Worm (Caenorhabditis elegans) whole organism, L2 larva: Measurements from ENCODE around the gene srv-11.

Source experiments
- sma-9 ChIP-seq, 2 experiments: fragments of 150-350 bp in 1 of 2; sonication (generic microtip) in 1 of 2; optimal IDR thresholded peaks; 2 replicates each; lab custom pipeline; 2014 to 2016; ENCODE audit warnings: missing genetic modification characterization in 2 of 2, mild to moderate bottlenecking in 1 of 2, missing biosample characterization in 1 of 2, missing compliant biosample characterization in 1 of 2, missing genetic modification reagents in 1 of 2, moderate library complexity in 1 of 2
- zag-1 ChIP-seq: fragments of 150-350 bp; optimal IDR thresholded peaks from 2 replicates; lab custom pipeline; 2014; ENCODE audit warnings: missing biosample characterization, missing genetic modification characterization

DNA sequence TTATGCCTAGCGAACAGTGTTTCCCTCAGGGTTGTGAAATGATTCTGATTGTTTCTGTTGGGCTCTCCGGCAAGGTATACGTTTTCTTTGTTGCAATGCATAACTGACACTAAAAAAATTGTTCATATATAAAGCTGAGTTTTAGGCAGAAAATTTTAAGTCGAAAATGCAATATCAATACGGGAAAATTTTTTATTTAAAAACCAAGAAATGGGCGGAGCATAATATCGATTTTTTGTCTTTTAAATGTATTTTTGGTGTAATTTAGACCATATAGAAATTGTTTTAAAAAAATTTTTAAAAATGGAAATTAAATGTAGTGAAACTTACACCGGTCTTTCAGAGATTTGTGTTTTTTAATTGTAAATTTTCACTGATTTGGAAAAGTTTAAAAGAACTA is 36.9 kb downstream of the srv-11 start, which contains the start of gene Y105C5B.1413:
- no peak for TF ChIP-seq zag-1 (tag; lab: Kevin White, UChicago)
- TF ChIP-seq sma-9 (GFP tag; optimal IDR thresholded peaks at IDR 0.05; lab: Kevin White, UChicago) = no peak
- no peak for TF ChIP-seq sma-9 (tag; optimal IDR thresholded peaks at IDR 0.05; lab: Kevin White, UChicago)
